Fruit fly (Drosophila melanogaster) whole organism, pupa: ENCODE results near the gene CG31115.

Source experiments
- CG10348 ChIP-seq: fragments of 200-800 bp; sonication (Bioruptor generic); IDR thresholded peaks from 2 replicates; pipeline ENCODE4 v1.3.6; 2022; ENCODE audit warnings: missing biosample characterization, missing genetic modification characterization
- CG13204 ChIP-seq: fragments of 200-800 bp; sonication (Bioruptor generic); optimal IDR thresholded peaks from 2 replicates; lab custom pipeline; 2018; ENCODE audit warnings: missing biosample characterization, mild to moderate bottlenecking, missing genetic modification characterization, moderate library complexity
- CG15710 ChIP-seq: fragments of 200-800 bp; sonication (Bioruptor generic); optimal IDR thresholded peaks from 2 replicates; lab custom pipeline; 2018; ENCODE audit warnings: missing biosample characterization, mild to moderate bottlenecking, missing genetic modification characterization, moderate library complexity
- CG32121 ChIP-seq: fragments of 200-800 bp; sonication (Bioruptor generic); IDR thresholded peaks from 2 replicates; pipeline ENCODE4 v1.3.6; 2022; ENCODE audit warnings: missing biosample characterization, missing genetic modification characterization
- CG8159 ChIP-seq: fragments of 200-800 bp; sonication (Bioruptor generic); optimal IDR thresholded peaks from 3 replicates; lab custom pipeline; 2018; ENCODE audit warnings: missing biosample characterization, mild to moderate bottlenecking, missing genetic modification characterization, moderate library complexity
- EcR ChIP-seq: fragments of 200-800 bp; sonication (Bioruptor generic); optimal IDR thresholded peaks from 3 replicates; lab custom pipeline; 2019; ENCODE audit warnings: missing biosample characterization, missing genetic modification characterization, mild to moderate bottlenecking, moderate library complexity, missing genetic modification reagents
- Pif1A ChIP-seq: fragments of 200-800 bp; sonication (Bioruptor generic); optimal IDR thresholded peaks from 3 replicates; lab custom pipeline; 2016; ENCODE audit warnings: missing biosample characterization, missing genetic modification characterization
- fd96Ca ChIP-seq: fragments of 200-800 bp; sonication (Bioruptor generic); IDR thresholded peaks from 3 replicates; pipeline ENCODE4 v1.3.6; 2022; ENCODE audit warnings: missing biosample characterization, missing genetic modification characterization

dm6 chr3R:25033142-25033586 lies 3.6 kb upstream of the CG31115 start, which contains the start of gene Smg6:
- TF ChIP-seq CG13204: no peak
- TF ChIP-seq CG8159 (tag; lab: Kevin White, UChicago): no peak
- TF ChIP-seq fd96Ca (GFP tag; lab: Robert Waterston, UW): no peak
- no peak for TF ChIP-seq CG15710
- no peak for TF ChIP-seq CG32121 (GFP tag; lab: Robert Waterston, UW)
- TF ChIP-seq CG10348 (GFP tag; lab: Robert Waterston, UW): no peak
- no peak for TF ChIP-seq Pif1A (GFP tag; lab: Kevin White, UChicago)
- no peak for TF ChIP-seq EcR (GFP tag; lab: Kevin White, UChicago)
